Fruit fly (Drosophila melanogaster): ENCODE results near the gene Qsox4.

Gene Qsox4

dm6 chr3R:23721936-23722335 is 19.4 kb downstream of the Qsox4 start (continued):
- TF ChIP-seq slbo (GFP tag; IDR thresholded peaks at IDR 0.05) (peak; percentile 56), YL-1 (GFP tag; optimal IDR thresholded peaks at IDR 0.05) (no peak), CG2712 (tag; optimal IDR thresholded peaks at IDR 0.05) (peak; percentile 53), Optix (GFP tag; IDR thresholded peaks at IDR 0.05) (no peak), Hr39 (optimal IDR thresholded peaks at IDR 0.05) (no peak), fu2 (GFP tag; optimal IDR thresholded peaks at IDR 0.05) (no peak), CG14710 (tag; optimal IDR thresholded peaks at IDR 0.05) (peak; percentile 14), CG17568 (GFP tag; optimal IDR thresholded peaks at IDR 0.05) (no peak), CG32532 (GFP tag; IDR thresholded peaks at IDR 0.05) (no peak), bigmax (GFP tag; optimal IDR thresholded peaks at IDR 0.05) (no peak), CG3995 (GFP tag; optimal IDR thresholded peaks at IDR 0.05) (peak; percentile 25), CG32772 (GFP tag; IDR thresholded peaks at IDR 0.05) (no peak), CG10147 (GFP tag; optimal IDR thresholded peaks at IDR 0.05) (peak; percentile 36), schlank (tag; optimal IDR thresholded peaks at IDR 0.05) (no peak), eyg (GFP tag; optimal IDR thresholded peaks at IDR 0.05) (no peak), CG14667 (GFP tag; IDR thresholded peaks at IDR 0.05) (no peak), CG15269 (tag; optimal IDR thresholded peaks at IDR 0.05) (peak; percentile 43), sd (tag; optimal IDR thresholded peaks at IDR 0.05) (peak; percentile 21), usp (GFP tag; optimal IDR thresholded peaks at IDR 0.05) (no peak), CG7839 (tag; optimal IDR thresholded peaks at IDR 0.05) (peak; percentile 35), CG13287 (GFP tag; IDR thresholded peaks at IDR 0.05; ENCODE audit: partially characterized antibody) (peak; percentile 31; the same call in 1 of the 2 replicates), lab (GFP tag; optimal IDR thresholded peaks at IDR 0.05) (peak; percentile 10), CG13894 (tag; optimal IDR thresholded peaks at IDR 0.05) (peak; percentile 83), CG17912 (GFP tag; optimal IDR thresholded peaks at IDR 0.05) (peak; percentile 55), lilli (GFP tag; optimal IDR thresholded peaks at IDR 0.05) (peak; percentile 34), D19A (tag; optimal IDR thresholded peaks at IDR 0.05) (peak; percentile 51), CG15696 (tag; optimal IDR thresholded peaks at IDR 0.05) (peak; percentile 64), CG4282 (GFP tag; optimal IDR thresholded peaks at IDR 0.05) (no peak), CG16815 (GFP tag; optimal IDR thresholded peaks at IDR 0.05) (no peak), CG13296 (GFP tag; optimal IDR thresholded peaks at IDR 0.05) (peak; percentile 19), gem (tag; optimal IDR thresholded peaks at IDR 0.05) (peak; percentile 56), Jarid2 (GFP tag; optimal IDR thresholded peaks at IDR 0.05) (peak; percentile 1), CG17361 (GFP tag; IDR thresholded peaks at IDR 0.05) (peak; percentile 29; the same call in 1 of the 3 replicates), toy (GFP tag; IDR thresholded peaks at IDR 0.05) (no peak), oc (tag; optimal IDR thresholded peaks at IDR 0.05) (no peak), Hsf (GFP tag; optimal IDR thresholded peaks at IDR 0.05) (no peak), Ets97D (GFP tag; optimal IDR thresholded peaks at IDR 0.05) (peak; percentile 2), gsb-n (tag; optimal IDR thresholded peaks at IDR 0.05) (peak; percentile 7), ind (GFP tag; optimal IDR thresholded peaks at IDR 0.05) (peak; percentile 21), BEAF-32 (GFP tag; optimal IDR thresholded peaks at IDR 0.05) (peak; percentile 2), CG3281 (GFP tag; optimal IDR thresholded peaks at IDR 0.05) (peak; percentile 2), pnt (GFP tag; optimal IDR thresholded peaks at IDR 0.05) (no peak), CG11504 (tag; optimal IDR thresholded peaks at IDR 0.05) (peak; percentile 50), CG2678 (tag; optimal IDR thresholded peaks at IDR 0.05) (peak; percentile 42), emc (GFP tag; optimal IDR thresholded peaks at IDR 0.05) (no peak), CG18476 (GFP tag; optimal IDR thresholded peaks at IDR 0.05) (peak; percentile 11), NfI (GFP tag; optimal IDR thresholded peaks at IDR 0.05) (peak; percentile 45), CG16813 (GFP tag; IDR thresholded peaks at IDR 0.05; ENCODE audit: partially characterized antibody) (no peak), Ptx1 (GFP tag; IDR thresholded peaks at IDR 0.05) (peak; percentile 46; the same call in 1 of the 2 replicates), Hey (tag; optimal IDR thresholded peaks at IDR 0.05) (no peak), CG31388 (GFP tag; optimal IDR thresholded peaks at IDR 0.05) (no peak)

Data from whole organism, embryonic.